Fruit fly (Drosophila melanogaster) whole organism: Measurements from ENCODE around the gene CG33722.

Source experiments
- pan ChIP-seq: fragments of >200 bp; optimal IDR thresholded peaks from 2 replicates; lab custom pipeline; 2017
- usp ChIP-seq: fragments of >200 bp; optimal IDR thresholded peaks from 2 replicates; lab custom pipeline; 2017; ENCODE audit warnings: missing biosample characterization, missing genetic modification characterization, mixed read lengths

dm6 chr3R:8212594-8212993 is 31.3 kb upstream of the CG33722 start:
- TF ChIP-seq usp (GFP tag; lab: Kevin White, UChicago) (no peak), pan (lab: Kevin White, UChicago) (no peak)
